Worm (Caenorhabditis elegans) whole organism, midembryonic: ENCODE data around the gene F21D12.3.

Experiments used
- T22C8.4 ChIP-seq: fragments of 200-800 bp; sonication (Bioruptor generic); IDR thresholded peaks from 2 replicates; pipeline ENCODE4 v1.3.6; 2022; ENCODE audit warnings: missing genetic modification characterization, missing compliant biosample characterization
- cog-1 ChIP-seq: sonication (generic microtip); optimal IDR thresholded peaks from 2 replicates; lab custom pipeline; 2016; ENCODE audit warnings: missing genetic modification characterization, missing compliant biosample characterization
- flt-1 ChIP-seq: fragments of 200-800 bp; sonication (Bioruptor generic); IDR thresholded peaks from 2 replicates; pipeline ENCODE4 v1.3.6; 2022; ENCODE audit warnings: missing genetic modification characterization, missing compliant biosample characterization
- klf-2 ChIP-seq: fragments of 200-800 bp; sonication (Bioruptor generic); conservative IDR thresholded peaks from 2 replicates; pipeline ENCODE4 v1.3.6; 2022; ENCODE audit warnings: missing genetic modification reagents, missing genetic modification characterization, missing compliant biosample characterization
- ref-1 ChIP-seq: fragments of 200-800 bp; sonication (Bioruptor generic); conservative IDR thresholded peaks from 2 replicates; pipeline ENCODE4 v1.3.6; 2022; ENCODE audit warnings: missing genetic modification reagents, missing genetic modification characterization, missing compliant biosample characterization
- ztf-23 ChIP-seq: fragments of 200-800 bp; sonication (Bioruptor generic); IDR thresholded peaks from 2 replicates; pipeline ENCODE4 v1.3.6; 2022; ENCODE audit warnings: missing genetic modification reagents, missing genetic modification characterization, missing compliant biosample characterization
- ztf-29 ChIP-seq: fragments of 200-800 bp; sonication (Bioruptor generic); IDR thresholded peaks from 2 replicates; pipeline ENCODE4 v1.3.6; 2022; ENCODE audit warnings: missing genetic modification reagents, missing genetic modification characterization, missing compliant biosample characterization

- TF ChIP-seq ztf-23 (GFP tag; lab: Robert Waterston, UW) (no peak), ztf-29 (no peak), ref-1 (no peak), cog-1 (tag; lab: Kevin White, UChicago) (no peak), T22C8.4 (GFP tag; lab: Robert Waterston, UW) (no peak), klf-2 (GFP tag; lab: Robert Waterston, UW) (no peak), flt-1 (GFP tag; lab: Robert Waterston, UW) (no peak)
These were observed 9.7 kb downstream of the F21D12.3 start, which contains the start of gene F45E12.6 for ce11 chrII:7314083-7314482.
